Worm (Caenorhabditis elegans) whole organism, L4/young adult: ENCODE data around the gene aars-1.

Source experiments
- W03F9.2 ChIP-seq: fragments of 150-350 bp; optimal IDR thresholded peaks from 2 replicates; lab custom pipeline; 2014; ENCODE audit warnings: missing biosample characterization, missing genetic modification characterization
- dao-5 ChIP-seq: sonication (generic microtip); optimal IDR thresholded peaks from 2 replicates; lab custom pipeline; 2016; ENCODE audit warnings: missing genotype, missing genetic modification characterization, moderate library complexity, missing compliant biosample characterization
- him-1 ChIP-seq: sonication (generic microtip); optimal IDR thresholded peaks from 2 replicates; lab custom pipeline; 2016; ENCODE audit warnings: missing genotype, missing genetic modification reagents, missing genetic modification characterization, missing compliant biosample characterization

- TF ChIP-seq him-1 (tag; lab: Kevin White, UChicago) (no peak), W03F9.2 (no peak), dao-5 (tag; lab: Kevin White, UChicago) (no peak)
Measured at ce11 chrII:11459883-11460282, 4.4 kb downstream of the aars-1 start.
